Worm (Caenorhabditis elegans): ENCODE measurements around the gene npr-17.

ce11 chrIII:8001557-8001956 lies 5.3 kb upstream of the npr-17 start:
- no peak for TF ChIP-seq tab-1 (GFP tag; IDR thresholded peaks at IDR 0.05)
- no peak for TF ChIP-seq flt-1 (GFP tag; IDR thresholded peaks at IDR 0.05)

All from whole organism, midembryonic.